Fruit fly (Drosophila melanogaster) whole organism, prepupa: ENCODE measurements around the gene CG5386.

Experiments
- CG11294 ChIP-seq: fragments of 200-800 bp; sonication (Bioruptor generic); IDR thresholded peaks from 2 replicates; pipeline ENCODE4 v1.3.6; 2022; ENCODE audit warnings: missing biosample characterization, missing genetic modification characterization
- CG11762 ChIP-seq: fragments of 200-800 bp; sonication (Bioruptor generic); optimal IDR thresholded peaks from 3 replicates; lab custom pipeline; 2016; ENCODE audit warnings: missing biosample characterization, missing genetic modification characterization; ENCODE audit not compliant: insufficient read depth
- CG11902 ChIP-seq: fragments of 200-800 bp; sonication (Bioruptor generic); optimal IDR thresholded peaks from 3 replicates; lab custom pipeline; 2016; ENCODE audit warnings: missing biosample characterization, missing genetic modification characterization
- CG15336 ChIP-seq: fragments of 200-800 bp; sonication (Bioruptor generic); IDR thresholded peaks from 2 replicates; pipeline ENCODE4 v1.3.6; 2022; ENCODE audit warnings: missing biosample characterization, missing genetic modification characterization
- CG1621 ChIP-seq: fragments of 200-800 bp; sonication (Bioruptor generic); optimal IDR thresholded peaks from 3 replicates; lab custom pipeline; 2018; ENCODE audit warnings: missing biosample characterization, mild to moderate bottlenecking, missing genetic modification characterization
- CG16779 ChIP-seq: fragments of 200-800 bp; sonication (Bioruptor generic); optimal IDR thresholded peaks from 3 replicates; lab custom pipeline; 2017; ENCODE audit warnings: missing biosample characterization, mild to moderate bottlenecking, missing genetic modification characterization
- CG3032 ChIP-seq: fragments of 200-800 bp; optimal IDR thresholded peaks from 2 replicates; lab custom pipeline; 2019; ENCODE audit warnings: missing biosample characterization, mild to moderate bottlenecking, missing genetic modification characterization, moderate library complexity
- CG32006 ChIP-seq: fragments of 200-800 bp; sonication (Bioruptor generic); optimal IDR thresholded peaks from 3 replicates; lab custom pipeline; 2017; ENCODE audit warnings: missing biosample characterization, mild to moderate bottlenecking, missing genetic modification characterization
- CG34406 ChIP-seq: fragments of 200-800 bp; sonication (Bioruptor generic); optimal IDR thresholded peaks from 3 replicates; lab custom pipeline; 2016; ENCODE audit warnings: missing biosample characterization, missing genetic modification characterization
- CG3919 ChIP-seq: fragments of 200-800 bp; sonication (Bioruptor generic); optimal IDR thresholded peaks from 3 replicates; lab custom pipeline; 2016; ENCODE audit warnings: missing biosample characterization, missing genetic modification characterization
- CG4318 ChIP-seq: fragments of 200-800 bp; sonication (Bioruptor generic); optimal IDR thresholded peaks from 3 replicates; lab custom pipeline; 2017; ENCODE audit warnings: missing biosample characterization, mild to moderate bottlenecking, missing genetic modification characterization
- CG6163 ChIP-seq: fragments of 200-800 bp; sonication (Bioruptor generic); IDR thresholded peaks from 3 replicates; pipeline ENCODE4 v1.3.6; 2022; ENCODE audit warnings: missing biosample characterization, missing genetic modification characterization
- CG6792 ChIP-seq: fragments of 200-800 bp; sonication (Bioruptor generic); optimal IDR thresholded peaks from 3 replicates; lab custom pipeline; 2016; ENCODE audit warnings: missing biosample characterization, missing genetic modification characterization
- CG6808 ChIP-seq: fragments of 200-800 bp; sonication (Bioruptor generic); optimal IDR thresholded peaks from 3 replicates; lab custom pipeline; 2017; ENCODE audit warnings: missing biosample characterization, missing genetic modification characterization, mild to moderate bottlenecking, moderate library complexity, missing genetic modification reagents
- CG6854 ChIP-seq: fragments of 200-800 bp; sonication (Bioruptor generic); optimal IDR thresholded peaks from 2 replicates; lab custom pipeline; 2017; ENCODE audit warnings: missing biosample characterization, mild to moderate bottlenecking, missing genetic modification characterization
- CG7368 ChIP-seq: fragments of 200-800 bp; sonication (Bioruptor generic); optimal IDR thresholded peaks from 3 replicates; lab custom pipeline; 2016; ENCODE audit warnings: missing biosample characterization, missing genetic modification characterization
- CG8119 ChIP-seq: fragments of 200-800 bp; sonication (Bioruptor generic); IDR thresholded peaks from 3 replicates; pipeline ENCODE4 v1.3.6; 2022; ENCODE audit warnings: missing biosample characterization, missing genetic modification characterization
- CG8319 ChIP-seq: fragments of 200-800 bp; sonication (Bioruptor generic); optimal IDR thresholded peaks from 3 replicates; lab custom pipeline; 2016; ENCODE audit warnings: missing biosample characterization, missing genetic modification characterization
- CG9139 ChIP-seq: fragments of 200-800 bp; sonication (Bioruptor generic); optimal IDR thresholded peaks from 3 replicates; lab custom pipeline; 2017; ENCODE audit warnings: missing biosample characterization, mild to moderate bottlenecking, missing genetic modification characterization
- Eip75B ChIP-seq: fragments of 200-800 bp; sonication (Bioruptor generic); optimal IDR thresholded peaks from 3 replicates; lab custom pipeline; 2016; ENCODE audit warnings: missing biosample characterization, missing genetic modification characterization
- Eip78C ChIP-seq: fragments of 200-800 bp; sonication (Bioruptor generic); peaks from one replicate; lab custom pipeline; 2016; ENCODE audit warnings: missing biosample characterization, missing genetic modification characterization
- Ets96B ChIP-seq: fragments of 200-800 bp; optimal IDR thresholded peaks from 2 replicates; lab custom pipeline; 2019; ENCODE audit warnings: missing biosample characterization, mild to moderate bottlenecking, missing genetic modification characterization, moderate library complexity
- Gug ChIP-seq: fragments of 200-800 bp; sonication (Bioruptor generic); IDR thresholded peaks from 2 replicates; pipeline ENCODE4 v1.3.6; 2022; ENCODE audit warnings: missing biosample characterization, missing genetic modification characterization
- Hr4 ChIP-seq: fragments of 200-800 bp; sonication (Bioruptor generic); optimal IDR thresholded peaks from 3 replicates; lab custom pipeline; 2016; ENCODE audit warnings: missing biosample characterization, missing genetic modification characterization
- Met ChIP-seq: fragments of 200-800 bp; sonication (Bioruptor generic); optimal IDR thresholded peaks from 3 replicates; lab custom pipeline; 2016; ENCODE audit warnings: missing biosample characterization, missing genetic modification characterization
- OdsH ChIP-seq: fragments of 200-800 bp; sonication (Bioruptor generic); optimal IDR thresholded peaks from 3 replicates; lab custom pipeline; 2016; ENCODE audit warnings: missing biosample characterization, missing genetic modification characterization
- Sox102F ChIP-seq: fragments of 200-800 bp; sonication (Bioruptor generic); optimal IDR thresholded peaks from 2 replicates; lab custom pipeline; 2016; ENCODE audit warnings: missing biosample characterization, mild to moderate bottlenecking, missing genetic modification characterization
- Sox14 ChIP-seq: fragments of 200-800 bp; sonication (Bioruptor generic); optimal IDR thresholded peaks from 3 replicates; lab custom pipeline; 2016; ENCODE audit warnings: missing biosample characterization, missing genetic modification characterization
- acj6 ChIP-seq: fragments of 200-800 bp; sonication (Bioruptor generic); optimal IDR thresholded peaks from 3 replicates; lab custom pipeline; 2016; ENCODE audit warnings: missing biosample characterization, missing genetic modification characterization
- cyc ChIP-seq: fragments of 200-800 bp; sonication (Bioruptor generic); optimal IDR thresholded peaks from 3 replicates; lab custom pipeline; 2016; ENCODE audit warnings: missing biosample characterization, missing genetic modification characterization
- dsx ChIP-seq: fragments of 200-800 bp; optimal IDR thresholded peaks from 3 replicates; lab custom pipeline; 2019; ENCODE audit warnings: missing biosample characterization, mild to moderate bottlenecking, missing genetic modification characterization, moderate library complexity; ENCODE audit not compliant: poor library complexity, severe bottlenecking
- eg ChIP-seq: fragments of 200-800 bp; sonication (Bioruptor generic); IDR thresholded peaks from 3 replicates; pipeline ENCODE4 v1.3.6; 2022; ENCODE audit warnings: missing biosample characterization, missing genetic modification characterization
- esn ChIP-seq: fragments of 200-800 bp; sonication (Bioruptor generic); optimal IDR thresholded peaks from 2 replicates; lab custom pipeline; 2016; ENCODE audit warnings: missing biosample characterization, mild to moderate bottlenecking, missing genetic modification characterization, moderate library complexity
- fd59A ChIP-seq: fragments of 200-800 bp; sonication (Bioruptor generic); optimal IDR thresholded peaks from 2 replicates; lab custom pipeline; 2017; ENCODE audit warnings: missing biosample characterization, mild to moderate bottlenecking, missing genetic modification characterization, missing genetic modification reagents
- fd85E ChIP-seq: fragments of 200-800 bp; sonication (Bioruptor generic); optimal IDR thresholded peaks from 3 replicates; lab custom pipeline; 2016; ENCODE audit warnings: missing biosample characterization, missing genetic modification characterization
- lz ChIP-seq: fragments of 200-800 bp; sonication (Bioruptor generic); optimal IDR thresholded peaks from 3 replicates; lab custom pipeline; 2016; ENCODE audit warnings: missing biosample characterization, missing genetic modification characterization
- net ChIP-seq: fragments of 200-800 bp; sonication (Bioruptor generic); optimal IDR thresholded peaks from 3 replicates; lab custom pipeline; 2016; ENCODE audit warnings: missing biosample characterization, missing genetic modification characterization
- pdm3 ChIP-seq: fragments of 200-800 bp; sonication (Bioruptor generic); optimal IDR thresholded peaks from 3 replicates; lab custom pipeline; 2016; ENCODE audit warnings: missing biosample characterization, missing genetic modification characterization
- salr ChIP-seq, 2 experiments: fragments of 200-800 bp; sonication (Bioruptor generic); optimal IDR thresholded peaks; 3 replicates each; lab custom pipeline; 2016 to 2018; ENCODE audit warnings: missing biosample characterization in 2 of 2, missing genetic modification characterization in 2 of 2, mild to moderate bottlenecking in 1 of 2
- spab ChIP-seq: fragments of 200-800 bp; sonication (Bioruptor generic); optimal IDR thresholded peaks from 2 replicates; lab custom pipeline; 2017; ENCODE audit warnings: missing biosample characterization, mild to moderate bottlenecking, missing genetic modification characterization, missing genetic modification reagents
- ss ChIP-seq, 2 experiments: fragments of 200-800 bp; sonication (Bioruptor generic); optimal IDR thresholded peaks; 2 replicates in 1 of 2; 3 replicates in 1 of 2; lab custom pipeline; 2017 to 2018; ENCODE audit warnings: mild to moderate bottlenecking in 2 of 2, missing biosample characterization in 2 of 2, missing genetic modification characterization in 2 of 2, moderate library complexity in 1 of 2
- topi ChIP-seq: fragments of 200-800 bp; sonication (Bioruptor generic); optimal IDR thresholded peaks from 3 replicates; lab custom pipeline; 2016; ENCODE audit warnings: missing biosample characterization, missing genetic modification characterization

Gene CG5386

dm6 chr3R:22367126-22368076 lies 25.4 kb upstream of the CG5386 start, which contains the start of the genes Polr3F and PyK (continued):
- TF ChIP-seq CG32006 (GFP tag; lab: Kevin White, UChicago) (peak; percentile 55), CG4318 (GFP tag; lab: Kevin White, UChicago) (no peak), Eip75B (peak; percentile 16), CG15336 (peak; percentile 58), Ets96B (tag; lab: Kevin White, UChicago) (peak; percentile 51), esn (GFP tag; lab: Kevin White, UChicago) (peak; percentile 46), ss (GFP tag; optimal IDR thresholded peaks at IDR 0.05; lab: Kevin White, UChicago) (peak in 1 of 2 experiments; percentile 32), CG16779 (no peak), Hr4 (GFP tag; lab: Kevin White, UChicago) (peak; percentile 49), CG1621 (tag; lab: Kevin White, UChicago) (peak; percentile 52), dsx (peak; percentile 16)

- TF ChIP-seq CG8319 (GFP tag; lab: Kevin White, UChicago): no peak
- no peak for TF ChIP-seq CG11762
- no peak for TF ChIP-seq CG6808 (GFP tag; lab: Kevin White, UChicago)
- TF ChIP-seq Sox102F (GFP tag; lab: Kevin White, UChicago): no peak
- TF ChIP-seq salr (GFP tag; optimal IDR thresholded peaks at IDR 0.05; lab: Kevin White, UChicago): no peak
- no peak for TF ChIP-seq net (GFP tag; lab: Kevin White, UChicago)
- TF ChIP-seq CG32006 (GFP tag; lab: Kevin White, UChicago): no peak
- no peak for TF ChIP-seq cyc (GFP tag; lab: Kevin White, UChicago)
- TF ChIP-seq Eip75B: no peak
- no peak for TF ChIP-seq Eip78C
- TF ChIP-seq CG11902 (GFP tag; lab: Kevin White, UChicago): no peak
- no peak for TF ChIP-seq CG3919 (GFP tag; lab: Kevin White, UChicago)
- no peak for TF ChIP-seq CG7368 (GFP tag; lab: Kevin White, UChicago)
- no peak for TF ChIP-seq acj6 (GFP tag; lab: Kevin White, UChicago)
- TF ChIP-seq pdm3 (GFP tag; lab: Kevin White, UChicago): no peak
- TF ChIP-seq CG34406: no peak
- TF ChIP-seq, all 60 proteins: peak for 0
Measured at dm6 chr3R:22365660-22366195, 23.7 kb upstream of the CG5386 start, which contains the start of gene CG5382. TSS of gene CG5382 (minus strand) at chr3R:22365983.

dm6 chr3R:22362218-22362907 lies 20.3 kb upstream of the CG5386 start, which contains the start of the genes JMJD6, CG7071 and Muted:
TSS of gene JMJD6 (minus strand) at chr3R:22362371.
TSS of gene CG7071 (plus strand) at chr3R:22362620.
TSS of gene Muted (plus strand) at chr3R:22362620.
- TF ChIP-seq fd59A (GFP tag; lab: Kevin White, UChicago) (peak; percentile 63), CG3919 (GFP tag; lab: Kevin White, UChicago) (peak; percentile 88), CG3032 (tag; lab: Kevin White, UChicago) (peak; percentile 78), Met (peak; percentile 91), eg (GFP tag; lab: Robert Waterston, UW) (peak; percentile 90), spab (peak; percentile 47), CG11294 (GFP tag; lab: Robert Waterston, UW) (peak; percentile 88), esn (GFP tag; lab: Kevin White, UChicago) (peak; percentile 92), Gug (GFP tag; lab: Robert Waterston, UW) (peak; percentile 83), Eip75B (peak; percentile 88), ss (GFP tag; optimal IDR thresholded peaks at IDR 0.05; lab: Kevin White, UChicago) (peak; percentile 61 to 68), OdsH (peak; percentile 90), fd85E (GFP tag; lab: Kevin White, UChicago) (peak; percentile 59), CG15336 (peak; percentile 84), CG4318 (GFP tag; lab: Kevin White, UChicago) (peak; percentile 78), cyc (GFP tag; lab: Kevin White, UChicago) (peak; percentile 90), CG8119 (GFP tag; lab: Robert Waterston, UW) (peak; percentile 74; the same call in 2 of the 3 replicates), CG11902 (GFP tag; lab: Kevin White, UChicago) (peak; percentile 78), CG6163 (GFP tag; lab: Robert Waterston, UW) (peak; percentile 87), CG8319 (GFP tag; lab: Kevin White, UChicago) (peak; percentile 78), CG32006 (GFP tag; lab: Kevin White, UChicago) (peak; percentile 85), CG34406 (peak; percentile 85), CG6792 (peak; percentile 86), lz (GFP tag; lab: Kevin White, UChicago) (peak; percentile 93), Sox14 (GFP tag; lab: Kevin White, UChicago) (peak; percentile 88), Eip78C (peak; percentile 95), CG9139 (no peak), topi (GFP tag; lab: Kevin White, UChicago) (peak; percentile 88), CG6854 (GFP tag; lab: Kevin White, UChicago) (peak; percentile 60)
